Fruit fly (Drosophila melanogaster) whole organism, embryonic: Measurements from ENCODE around the gene Wdfy2.

Experiments
- Atf6 ChIP-seq: fragments of 200-800 bp; sonication (Bioruptor generic); IDR thresholded peaks from 2 replicates; pipeline ENCODE4 v1.3.6; 2022; ENCODE audit warnings: missing biosample characterization, missing genetic modification characterization
- C15 ChIP-seq: fragments of 200-800 bp; sonication (Bioruptor generic); IDR thresholded peaks from 3 replicates; pipeline ENCODE4 v1.3.6; 2022; ENCODE audit warnings: missing biosample characterization, missing genetic modification characterization
- CG10366 ChIP-seq: fragments of 200-800 bp; sonication (Bioruptor generic); IDR thresholded peaks from 2 replicates; pipeline ENCODE4 v1.3.6; 2022; ENCODE audit warnings: missing biosample characterization, missing genetic modification characterization
- CG11695 ChIP-seq: fragments of 200-800 bp; sonication (Bioruptor generic); IDR thresholded peaks from 3 replicates; pipeline ENCODE4 v1.3.6; 2022; ENCODE audit warnings: missing biosample characterization, missing genetic modification characterization
- CG1233 ChIP-seq: fragments of 200-800 bp; sonication (Bioruptor generic); optimal IDR thresholded peaks from 4 replicates; lab custom pipeline; 2018; ENCODE audit warnings: missing biosample characterization, mild to moderate bottlenecking, missing genetic modification characterization
- CG15073 ChIP-seq: fragments of 200-800 bp; sonication (Bioruptor generic); optimal IDR thresholded peaks from 2 replicates; lab custom pipeline; 2016; ENCODE audit warnings: missing biosample characterization, missing genetic modification characterization
- CG15269 ChIP-seq: fragments of 200-800 bp; sonication (Bioruptor generic); optimal IDR thresholded peaks from 2 replicates; lab custom pipeline; 2018; ENCODE audit warnings: missing biosample characterization, mild to moderate bottlenecking, missing genetic modification characterization, moderate library complexity
- CG15479 ChIP-seq: fragments of 200-800 bp; sonication (Bioruptor generic); optimal IDR thresholded peaks from 3 replicates; lab custom pipeline; 2019; ENCODE audit warnings: missing biosample characterization, mild to moderate bottlenecking, missing genetic modification characterization, moderate library complexity
- CG15696 ChIP-seq: fragments of 200-800 bp; sonication (Bioruptor generic); optimal IDR thresholded peaks from 2 replicates; lab custom pipeline; 2019; ENCODE audit warnings: missing biosample characterization, mild to moderate bottlenecking, missing genetic modification characterization, moderate library complexity
- CG16779 ChIP-seq: fragments of 200-800 bp; sonication (Bioruptor generic); IDR thresholded peaks from 2 replicates; pipeline ENCODE4 v1.3.6; 2022; ENCODE audit warnings: missing biosample characterization, missing genetic modification characterization
- CG18476 ChIP-seq: fragments of 200-800 bp; sonication (Bioruptor generic); optimal IDR thresholded peaks from 2 replicates; lab custom pipeline; 2016; ENCODE audit warnings: missing biosample characterization, mild to moderate bottlenecking, missing genetic modification characterization
- CG2712 ChIP-seq: fragments of 200-800 bp; optimal IDR thresholded peaks from 3 replicates; lab custom pipeline; 2019; ENCODE audit warnings: missing biosample characterization, mild to moderate bottlenecking, missing genetic modification characterization, moderate library complexity
- CG31224 ChIP-seq: fragments of 200-800 bp; sonication (Bioruptor generic); IDR thresholded peaks from 2 replicates; pipeline ENCODE4 v1.3.6; 2022; ENCODE audit warnings: missing biosample characterization, missing genetic modification characterization
- CG32772 ChIP-seq: fragments of 200-800 bp; sonication (Bioruptor generic); IDR thresholded peaks from 2 replicates; pipeline ENCODE4 v1.3.6; 2022; ENCODE audit warnings: missing biosample characterization, missing genetic modification characterization
- CG42726 ChIP-seq: fragments of 200-800 bp; sonication (Bioruptor generic); IDR thresholded peaks from 2 replicates; pipeline ENCODE4 v1.3.6; 2022; ENCODE audit warnings: missing biosample characterization, missing genetic modification characterization; ENCODE audit not compliant: partially characterized antibody
- CG4424 ChIP-seq: fragments of 200-800 bp; sonication (Bioruptor generic); optimal IDR thresholded peaks from 3 replicates; lab custom pipeline; 2016; ENCODE audit warnings: missing biosample characterization, missing genetic modification characterization
- CG4820 ChIP-seq: fragments of 200-800 bp; sonication (Bioruptor generic); optimal IDR thresholded peaks from 3 replicates; lab custom pipeline; 2016; ENCODE audit warnings: missing biosample characterization, missing genetic modification characterization
- CG5180 ChIP-seq: fragments of 200-800 bp; sonication (Bioruptor generic); optimal IDR thresholded peaks from 3 replicates; lab custom pipeline; 2017; ENCODE audit warnings: missing biosample characterization, missing genetic modification characterization, mild to moderate bottlenecking, moderate library complexity, missing genetic modification reagents
- CG6689 ChIP-seq: fragments of 200-800 bp; sonication (Bioruptor generic); IDR thresholded peaks from 2 replicates; pipeline ENCODE4 v1.3.6; 2022; ENCODE audit warnings: missing biosample characterization, missing genetic modification characterization
- CG6765 ChIP-seq: fragments of 200-800 bp; sonication (Bioruptor generic); optimal IDR thresholded peaks from 3 replicates; lab custom pipeline; 2017; ENCODE audit warnings: missing biosample characterization, mild to moderate bottlenecking, missing genetic modification characterization
- CG6813 ChIP-seq: fragments of 200-800 bp; sonication (Bioruptor generic); optimal IDR thresholded peaks from 2 replicates; lab custom pipeline; 2017; ENCODE audit warnings: missing biosample characterization, missing genetic modification characterization, mild to moderate bottlenecking, moderate library complexity, missing genetic modification reagents
- CG6854 ChIP-seq: fragments of 200-800 bp; sonication (Bioruptor generic); optimal IDR thresholded peaks from 3 replicates; lab custom pipeline; 2017; ENCODE audit warnings: missing biosample characterization, mild to moderate bottlenecking, missing genetic modification characterization
- CTCF ChIP-seq: fragments of 200-800 bp; sonication (Bioruptor generic); optimal IDR thresholded peaks from 2 replicates; lab custom pipeline; 2017; ENCODE audit warnings: missing biosample characterization, mild to moderate bottlenecking, missing genetic modification characterization, moderate library complexity
- D19A ChIP-seq: fragments of 200-800 bp; optimal IDR thresholded peaks from 3 replicates; lab custom pipeline; 2019; ENCODE audit warnings: missing biosample characterization, mild to moderate bottlenecking, missing genetic modification characterization, moderate library complexity
- Fer2 ChIP-seq: fragments of 200-800 bp; sonication (Bioruptor generic); optimal IDR thresholded peaks from 2 replicates; lab custom pipeline; 2018; ENCODE audit warnings: missing biosample characterization, mild to moderate bottlenecking, missing genetic modification characterization, moderate library complexity
- HLHmδ ChIP-seq: fragments of 200-800 bp; sonication (Bioruptor generic); optimal IDR thresholded peaks from 2 replicates; lab custom pipeline; 2018; ENCODE audit warnings: missing biosample characterization, mild to moderate bottlenecking, missing genetic modification characterization, moderate library complexity
- Hsf ChIP-seq: fragments of 200-800 bp; sonication (Bioruptor generic); optimal IDR thresholded peaks from 3 replicates; lab custom pipeline; 2016; ENCODE audit warnings: missing biosample characterization, missing genetic modification characterization
- Oaz ChIP-seq: fragments of 200-800 bp; sonication (Bioruptor generic); IDR thresholded peaks from 2 replicates; pipeline ENCODE4 v1.3.6; 2022; ENCODE audit warnings: missing biosample characterization, missing genetic modification characterization
- Sox102F ChIP-seq: fragments of 200-800 bp; sonication (Bioruptor generic); optimal IDR thresholded peaks from 2 replicates; lab custom pipeline; 2018; ENCODE audit warnings: missing biosample characterization, mild to moderate bottlenecking, missing genetic modification characterization, moderate library complexity
- Spps ChIP-seq: fragments of 200-800 bp; sonication (Bioruptor generic); optimal IDR thresholded peaks from 2 replicates; lab custom pipeline; 2018; ENCODE audit warnings: missing biosample characterization, mild to moderate bottlenecking, missing genetic modification characterization
- Xbp1 ChIP-seq: fragments of 200-800 bp; sonication (Bioruptor generic); optimal IDR thresholded peaks from 3 replicates; lab custom pipeline; 2016; ENCODE audit warnings: missing biosample characterization, mild to moderate bottlenecking, missing genetic modification characterization
- ase ChIP-seq: fragments of 200-800 bp; sonication (Bioruptor generic); IDR thresholded peaks from 3 replicates; pipeline ENCODE4 v1.3.6; 2022; ENCODE audit warnings: missing biosample characterization, missing genetic modification characterization
- da ChIP-seq: fragments of 200-800 bp; sonication (Bioruptor generic); optimal IDR thresholded peaks from 2 replicates; lab custom pipeline; 2016; ENCODE audit warnings: missing biosample characterization, missing genetic modification characterization
- fru ChIP-seq: fragments of >200 bp; optimal IDR thresholded peaks from 2 replicates; lab custom pipeline; 2017
- grau ChIP-seq: fragments of 200-800 bp; optimal IDR thresholded peaks from 3 replicates; lab custom pipeline; 2019; ENCODE audit warnings: missing biosample characterization, mild to moderate bottlenecking, missing genetic modification characterization, moderate library complexity
- hth ChIP-seq: fragments of >200 bp; optimal IDR thresholded peaks from 2 replicates; lab custom pipeline; 2017; ENCODE audit warnings: inconsistent platforms
- insv ChIP-seq, 2 experiments: fragments of 200-800 bp; sonication (Bioruptor generic); optimal IDR thresholded peaks; 3 replicates each; lab custom pipeline; 2016 to 2018; ENCODE audit warnings: missing biosample characterization in 2 of 2, missing genetic modification characterization in 2 of 2
- klu ChIP-seq: fragments of 200-800 bp; sonication (Bioruptor generic); IDR thresholded peaks from 2 replicates; pipeline ENCODE4 v1.3.6; 2022; ENCODE audit warnings: missing biosample characterization, missing genetic modification characterization
- lov ChIP-seq, 2 experiments: fragments of 200-800 bp in 1 of 2; fragments of >200 bp in 1 of 2; sonication (Bioruptor generic) in 1 of 2; IDR thresholded peaks in 1 of 2; optimal IDR thresholded peaks in 1 of 2; 2 replicates in 1 of 2; 3 replicates in 1 of 2; pipeline versions ENCODE4 v1.3.6 to Lab custom; 2017 to 2022; ENCODE audit warnings: missing biosample characterization in 1 of 2, missing genetic modification characterization in 1 of 2
- mirr ChIP-seq: fragments of 200-800 bp; sonication (Bioruptor generic); optimal IDR thresholded peaks from 3 replicates; lab custom pipeline; 2018; ENCODE audit warnings: missing biosample characterization, mild to moderate bottlenecking, missing genetic modification characterization
- pb ChIP-seq: fragments of 200-800 bp; sonication (Bioruptor generic); optimal IDR thresholded peaks from 3 replicates; lab custom pipeline; 2016; ENCODE audit warnings: missing biosample characterization, missing genetic modification characterization
- ro ChIP-seq: fragments of 200-800 bp; sonication (Bioruptor generic); IDR thresholded peaks from 2 replicates; pipeline ENCODE4 v1.3.6; 2022; ENCODE audit warnings: missing biosample characterization, missing genetic modification characterization
- sd ChIP-seq: fragments of 200-800 bp; sonication (Bioruptor generic); optimal IDR thresholded peaks from 3 replicates; lab custom pipeline; 2018; ENCODE audit warnings: missing biosample characterization, mild to moderate bottlenecking, missing genetic modification characterization, moderate library complexity
- sisA ChIP-seq: fragments of 200-800 bp; sonication (Bioruptor generic); IDR thresholded peaks from 2 replicates; pipeline ENCODE4 v1.3.6; 2022; ENCODE audit warnings: missing biosample characterization, missing genetic modification characterization
- sna ChIP-seq: fragments of 200-800 bp; sonication (Bioruptor generic); IDR thresholded peaks from 2 replicates; pipeline ENCODE4 v1.3.6; 2022; ENCODE audit warnings: missing biosample characterization, missing genetic modification characterization; ENCODE audit not compliant: partially characterized antibody
- sqz ChIP-seq: fragments of 200-800 bp; sonication (Bioruptor generic); optimal IDR thresholded peaks from 3 replicates; lab custom pipeline; 2018; ENCODE audit warnings: missing biosample characterization, mild to moderate bottlenecking, missing genetic modification characterization
- twi ChIP-seq: fragments of 200-800 bp; optimal IDR thresholded peaks from 2 replicates; lab custom pipeline; 2019; ENCODE audit warnings: missing biosample characterization, mild to moderate bottlenecking, missing genetic modification characterization, moderate library complexity
- unpg ChIP-seq: fragments of 200-800 bp; sonication (Bioruptor generic); optimal IDR thresholded peaks from 3 replicates; lab custom pipeline; 2018; ENCODE audit warnings: missing biosample characterization, mild to moderate bottlenecking, missing genetic modification characterization, moderate library complexity
- vfl ChIP-seq: fragments of 200-800 bp; sonication (Bioruptor generic); optimal IDR thresholded peaks from 2 replicates; lab custom pipeline; 2016; ENCODE audit warnings: missing biosample characterization, missing genetic modification characterization
- yki ChIP-seq: fragments of >200 bp; optimal IDR thresholded peaks from 3 replicates; lab custom pipeline; 2018
- zen ChIP-seq: fragments of 200-800 bp; sonication (Bioruptor generic); optimal IDR thresholded peaks from 3 replicates; lab custom pipeline; 2018; ENCODE audit warnings: missing biosample characterization, mild to moderate bottlenecking, missing genetic modification characterization, moderate library complexity

Wdfy2 gene

DNA sequence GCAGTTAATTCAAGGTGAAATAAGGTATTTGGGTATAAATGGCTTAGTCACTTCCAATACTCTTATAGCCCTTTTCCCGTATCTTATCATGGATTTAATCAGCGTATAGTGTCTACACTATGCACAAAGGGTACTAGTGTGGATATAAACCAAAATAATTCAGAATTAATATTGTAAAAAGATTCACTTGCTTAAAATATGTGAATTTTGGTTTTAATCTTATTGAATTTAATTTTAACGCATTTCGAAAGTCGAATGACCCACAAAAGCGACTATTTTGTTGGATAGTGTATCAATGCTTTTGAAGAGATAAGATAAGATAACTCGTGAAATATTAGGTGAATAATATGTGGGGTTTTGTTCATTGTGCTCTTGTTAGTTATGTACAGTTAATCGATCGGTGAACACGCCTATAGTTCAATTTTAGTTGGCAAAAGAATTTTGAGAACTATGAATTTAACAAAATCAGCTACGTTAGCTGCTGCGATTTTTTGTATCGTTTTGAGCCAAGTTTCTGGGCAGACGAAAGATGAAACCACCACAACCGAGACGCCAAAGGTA lies 41.1 kb upstream of the Wdfy2 start, which contains the start of gene CG5096 (continued):
- TF ChIP-seq Xbp1 (GFP tag; lab: Kevin White, UChicago) (peak; percentile 78), unpg (peak; percentile 92), CG11695 (peak; percentile 93), Oaz (GFP tag; lab: Robert Waterston, UW) (peak; percentile 85), CG6813 (GFP tag; lab: Kevin White, UChicago) (peak; percentile 87), lov (optimal IDR thresholded peaks at IDR 0.05; lab: Kevin White, UChicago) (no peak), lov (GFP tag; IDR thresholded peaks at IDR 0.05; lab: Robert Waterston, UW) (peak; percentile 67; the same call in 1 of the 3 replicates), Fer2 (tag; lab: Kevin White, UChicago) (peak; percentile 84), HLHmδ (GFP tag; lab: Kevin White, UChicago) (no peak), CG10366 (peak; percentile 91), klu (peak; percentile 71), CG6854 (GFP tag; lab: Kevin White, UChicago) (peak; percentile 89), sisA (peak; percentile 72; the same call in 1 of the 2 replicates), CG15269 (tag; lab: Kevin White, UChicago) (peak; percentile 95), da (peak; percentile 66), ase (peak; percentile 77; the same call in 2 of the 3 replicates), yki (lab: Kevin White, UChicago) (no peak), Sox102F (GFP tag; lab: Kevin White, UChicago) (peak; percentile 91), grau (tag; lab: Kevin White, UChicago) (peak; percentile 93), vfl (GFP tag; lab: Kevin White, UChicago) (peak; percentile 57), pb (GFP tag; lab: Kevin White, UChicago) (no peak), CG2712 (tag; lab: Kevin White, UChicago) (peak; percentile 90), CG15073 (GFP tag; lab: Kevin White, UChicago) (peak; percentile 16), CG15479 (GFP tag; lab: Kevin White, UChicago) (no peak), CG15696 (tag; lab: Kevin White, UChicago) (peak; percentile 42), D19A (tag; lab: Kevin White, UChicago) (peak; percentile 96), CG42726 (GFP tag; lab: Robert Waterston, UW) (no peak), fru (lab: Kevin White, UChicago) (no peak), sna (GFP tag; lab: Robert Waterston, UW) (no peak), CG5180 (GFP tag; lab: Kevin White, UChicago) (peak; percentile 78), CG6765 (GFP tag; lab: Kevin White, UChicago) (peak; percentile 83), Atf6 (GFP tag; lab: Robert Waterston, UW) (peak; percentile 95), sd (tag; lab: Kevin White, UChicago) (peak; percentile 91), sqz (GFP tag; lab: Kevin White, UChicago) (peak; percentile 61), Hsf (GFP tag; lab: Kevin White, UChicago) (peak; percentile 79), CG4820 (peak; percentile 67), mirr (peak; percentile 91), CG16779 (GFP tag; lab: Robert Waterston, UW) (0 out of 2 replicates have a peak, but pooled peaks have one; percentile 60), CG6689 (GFP tag; lab: Robert Waterston, UW) (peak; percentile 89), insv (GFP tag; optimal IDR thresholded peaks at IDR 0.05; lab: Kevin White, UChicago) (peak in 1 of 2 experiments; percentile 12), CTCF (peak; percentile 7), zen (tag; lab: Kevin White, UChicago) (peak; percentile 66), CG1233 (GFP tag; lab: Kevin White, UChicago) (peak; percentile 84), CG31224 (GFP tag; lab: Robert Waterston, UW) (peak; percentile 72; the same call in 1 of the 2 replicates), CG18476 (GFP tag; lab: Kevin White, UChicago) (peak; percentile 84), hth (lab: Kevin White, UChicago) (no peak), CG32772 (peak; percentile 79), Spps (tag; lab: Kevin White, UChicago) (peak; percentile 67), CG4424 (GFP tag; lab: Kevin White, UChicago) (peak; percentile 74), C15 (peak; percentile 72; the same call in 1 of the 3 replicates), twi (peak; percentile 73), ro (GFP tag; lab: Robert Waterston, UW) (peak; percentile 39; the same call in 1 of the 2 replicates)
